Fruit fly (Drosophila melanogaster): ENCODE data around the gene cDIP.

DNA sequence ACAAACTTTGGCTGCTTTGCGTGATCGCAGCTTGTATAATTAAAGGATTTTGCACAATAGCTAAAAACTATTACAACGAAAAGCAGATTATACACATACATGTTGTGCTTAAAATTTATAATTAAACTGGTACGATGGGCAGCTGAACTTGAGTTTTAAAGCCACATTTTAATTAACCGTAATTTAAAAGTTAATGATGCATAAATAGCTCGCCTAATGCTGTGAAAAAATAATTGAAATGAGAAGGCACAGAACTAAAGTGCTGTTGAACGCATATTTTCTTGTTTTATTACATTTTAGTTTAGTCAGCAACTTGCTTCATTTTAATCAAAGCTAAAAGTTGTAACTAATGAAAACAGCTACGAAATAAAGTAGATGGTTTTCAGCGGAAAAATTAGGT is 31.3 kb downstream of the cDIP start, which contains the start of gene Obp93a:
- TF ChIP-seq Hr78 (GFP tag; optimal IDR thresholded peaks at IDR 0.05) = no peak
- TF ChIP-seq N (GFP tag; optimal IDR thresholded peaks at IDR 0.05) = no peak
- TF ChIP-seq OdsH (GFP tag; optimal IDR thresholded peaks at IDR 0.05) = no peak
- TF ChIP-seq woc (GFP tag; optimal IDR thresholded peaks at IDR 0.05) = no peak
- TF ChIP-seq Dfd (GFP tag; optimal IDR thresholded peaks at IDR 0.05) = no peak
- TF ChIP-seq psq (GFP tag; optimal IDR thresholded peaks at IDR 0.05) = no peak
- TF ChIP-seq sage (GFP tag; optimal IDR thresholded peaks at IDR 0.05) = no peak
